Worm (Caenorhabditis elegans): ENCODE results near the gene W03H9.2.

The W03H9.2 gene

ce11 chrII:14126841-14127240 lies 16.8 kb downstream of the W03H9.2 start, which contains the start of gene K09E4.3:
TSS of gene K09E4.3 (minus strand) at chrII:14126941.
- TF ChIP-seq K09A11.1 (tag; optimal IDR thresholded peaks at IDR 0.05; ENCODE audit: insufficient read depth), result no peak
- no peak for TF ChIP-seq zip-5 (tag; optimal IDR thresholded peaks at IDR 0.05)
- no peak for TF ChIP-seq sox-4 (tag; optimal IDR thresholded peaks at IDR 0.05)
- TF ChIP-seq pax-1 (tag; optimal IDR thresholded peaks at IDR 0.05), result no peak
- TF ChIP-seq hlh-13 (GFP tag; optimal IDR thresholded peaks at IDR 0.05), result no peak
- TF ChIP-seq elt-2 (tag; optimal IDR thresholded peaks at IDR 0.05), result no peak
- no peak for TF ChIP-seq ceh-19 (GFP tag; optimal IDR thresholded peaks at IDR 0.05)
- TF ChIP-seq sox-2 (GFP tag; IDR thresholded peaks at IDR 0.05), result no peak
- no peak for TF ChIP-seq pqm-1 (tag; optimal IDR thresholded peaks at IDR 0.05)
- TF ChIP-seq sdc-2 (tag; optimal IDR thresholded peaks at IDR 0.05), result no peak
- TF ChIP-seq ceh-48 (tag; optimal IDR thresholded peaks at IDR 0.05), result no peak
- no peak for TF ChIP-seq ztf-16 (tag; optimal IDR thresholded peaks at IDR 0.05)
- no peak for TF ChIP-seq pros-1 (tag; optimal IDR thresholded peaks at IDR 0.05)
- TF ChIP-seq rnt-1 (tag; optimal IDR thresholded peaks at IDR 0.05), result no peak
- no peak for TF ChIP-seq nhr-232 (tag; optimal IDR thresholded peaks at IDR 0.05)
- no peak for TF ChIP-seq nfya-1 (tag; optimal IDR thresholded peaks at IDR 0.05)
- TF ChIP-seq hlh-30 (tag; optimal IDR thresholded peaks at IDR 0.05; ENCODE audit: insufficient read depth), result no peak
- no peak for TF ChIP-seq dmd-4 (tag; optimal IDR thresholded peaks at IDR 0.05; ENCODE audit: borderline replicate concordance)

ce11 chrII:14122065-14122464 lies 21.6 kb downstream of the W03H9.2 start, which contains the start of gene K09E4.4:
TSS of gene K09E4.4 (minus strand) at chrII:14122165.
- TF ChIP-seq hlh-6 (tag; optimal IDR thresholded peaks at IDR 0.05) (no peak), C08G9.2 (tag; optimal IDR thresholded peaks at IDR 0.05) (no peak), ref-2 (tag; optimal IDR thresholded peaks at IDR 0.05) (no peak), rnt-1 (tag; optimal IDR thresholded peaks at IDR 0.05) (no peak), lim-6 (tag; optimal IDR thresholded peaks at IDR 0.05) (no peak), Y22D7AL.16 (tag; optimal IDR thresholded peaks at IDR 0.05) (no peak), ceh-19 (GFP tag; optimal IDR thresholded peaks at IDR 0.05) (no peak), ets-4 (tag; optimal IDR thresholded peaks at IDR 0.05) (no peak), nhr-232 (tag; optimal IDR thresholded peaks at IDR 0.05) (no peak), dmd-4 (tag; optimal IDR thresholded peaks at IDR 0.05; ENCODE audit: borderline replicate concordance) (no peak), elt-4 (tag; optimal IDR thresholded peaks at IDR 0.05) (no peak), npax-4 (tag; optimal IDR thresholded peaks at IDR 0.05) (no peak), ztf-16 (tag; optimal IDR thresholded peaks at IDR 0.05) (no peak), fax-1 (tag; optimal IDR thresholded peaks at IDR 0.05) (no peak), pros-1 (tag; optimal IDR thresholded peaks at IDR 0.05) (no peak), ahr-1 (tag; optimal IDR thresholded peaks at IDR 0.05) (no peak), syd-9 (tag; optimal IDR thresholded peaks at IDR 0.05) (no peak), ceh-30 (tag; optimal IDR thresholded peaks at IDR 0.05) (no peak)

DNA sequence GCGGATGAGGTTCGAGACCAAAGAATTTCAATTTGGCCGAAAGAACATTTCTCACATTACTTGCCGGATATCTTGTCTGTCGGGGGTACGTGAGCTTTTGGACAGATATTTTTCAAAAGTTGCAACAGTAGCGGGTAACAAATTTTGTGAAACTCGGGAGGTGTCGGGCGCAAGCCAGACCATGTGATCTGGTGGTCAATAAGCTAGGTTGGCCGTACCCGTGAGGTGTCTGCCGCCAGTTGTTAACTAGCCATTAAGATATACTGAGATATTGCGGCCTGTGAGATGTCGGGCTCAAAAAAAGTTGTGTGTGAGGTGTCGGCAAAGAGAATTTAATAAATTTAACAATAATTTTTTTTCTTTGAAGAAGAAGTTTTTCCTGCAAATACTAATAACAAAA lies 25.3 kb downstream of the W03H9.2 start:
- TF ChIP-seq hlh-13 (GFP tag; optimal IDR thresholded peaks at IDR 0.05), result no peak
- no peak for TF ChIP-seq dmd-4 (tag; optimal IDR thresholded peaks at IDR 0.05; ENCODE audit: borderline replicate concordance)
- TF ChIP-seq che-1 (tag; optimal IDR thresholded peaks at IDR 0.05), result no peak
- no peak for TF ChIP-seq mec-3 (tag; optimal IDR thresholded peaks at IDR 0.05; ENCODE audit: borderline replicate concordance)
- TF ChIP-seq hlh-6 (tag; optimal IDR thresholded peaks at IDR 0.05), result no peak

DNA sequence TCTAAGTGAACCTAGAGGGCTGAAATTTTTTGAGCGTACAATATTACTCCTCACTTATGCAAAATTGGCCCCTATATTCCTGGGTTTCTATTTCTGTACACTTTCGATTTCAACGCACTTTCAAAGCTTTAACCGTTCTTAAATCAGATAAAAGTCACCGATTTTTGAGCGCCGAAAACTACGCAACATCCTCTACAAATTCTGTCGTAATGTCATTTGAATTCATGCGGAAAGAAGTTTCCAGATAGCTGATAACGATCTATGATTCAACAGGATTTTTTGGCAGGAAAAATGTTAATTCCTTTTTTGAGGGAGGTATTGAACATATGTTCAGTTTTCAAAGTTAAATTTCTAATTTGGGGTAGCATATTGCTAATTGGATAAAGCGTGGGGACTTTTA lies 30.8 kb downstream of the W03H9.2 start:
- TF ChIP-seq syd-9 (tag; optimal IDR thresholded peaks at IDR 0.05), result no peak
- no peak for TF ChIP-seq unc-3 (GFP tag; conservative IDR thresholded peaks at IDR 0.05)
- no peak for TF ChIP-seq unc-3 (tag; optimal IDR thresholded peaks at IDR 0.05)
- no peak for TF ChIP-seq unc-55 (GFP tag; optimal IDR thresholded peaks at IDR 0.05)
- TF ChIP-seq unc-86 (tag; optimal IDR thresholded peaks at IDR 0.05), result no peak
- TF ChIP-seq ceh-31 (tag; optimal IDR thresholded peaks at IDR 0.05), result no peak
- no peak for TF ChIP-seq unc-42 (tag; optimal IDR thresholded peaks at IDR 0.05)
- TF ChIP-seq fax-1 (tag; optimal IDR thresholded peaks at IDR 0.05), result no peak
- no peak for TF ChIP-seq ama-1 (optimal IDR thresholded peaks at IDR 0.05)
- no peak for TF ChIP-seq madf-2 (tag; optimal IDR thresholded peaks at IDR 0.05)
- TF ChIP-seq elt-4 (tag; optimal IDR thresholded peaks at IDR 0.05), result no peak
- no peak for TF ChIP-seq K02D7.2 (tag; optimal IDR thresholded peaks at IDR 0.05)
- TF ChIP-seq gmeb-2 (tag; optimal IDR thresholded peaks at IDR 0.05), result no peak
- no peak for TF ChIP-seq mec-3 (tag; optimal IDR thresholded peaks at IDR 0.05; ENCODE audit: borderline replicate concordance)
- TF ChIP-seq ceh-48 (tag; optimal IDR thresholded peaks at IDR 0.05), result no peak
- TF ChIP-seq ets-4 (tag; optimal IDR thresholded peaks at IDR 0.05), result no peak

Data from whole organism, late embryonic.